Worm (Caenorhabditis elegans) whole organism, young adult: ENCODE data around the gene srg-51.

Experiments used
- C06A6.2 ChIP-seq: fragments of 200-800 bp; sonication (Bioruptor generic); conservative IDR thresholded peaks from 2 replicates; pipeline ENCODE4 v1.3.6; 2022; ENCODE audit warnings: missing genetic modification characterization, missing compliant biosample characterization
- pbrm-1 ChIP-seq: fragments of 200-800 bp; sonication (Bioruptor generic); IDR thresholded peaks from 2 replicates; pipeline ENCODE4 v1.3.6; 2022; ENCODE audit warnings: missing genetic modification reagents, missing genetic modification characterization, missing compliant biosample characterization
- snpc-4 ChIP-seq, 5 experiments: fragments of 150-350 bp in 1 of 5; sonication (generic microtip) in 4 of 5; optimal IDR thresholded peaks; 2 replicates each; lab custom pipeline; 2014 to 2018; ENCODE audit warnings: missing genetic modification characterization in 5 of 5, missing biosample characterization in 3 of 5, antibody characterized with exemption in 2 of 5, mild to moderate bottlenecking in 2 of 5, missing compliant biosample characterization in 2 of 5, missing genotype in 2 of 5, moderate library complexity in 2 of 5, missing genetic modification reagents in 1 of 5
- ztf-3 ChIP-seq: fragments of 200-800 bp; sonication (Bioruptor generic); optimal IDR thresholded peaks from 2 replicates; lab custom pipeline; 2018; ENCODE audit warnings: mild to moderate bottlenecking, missing genetic modification characterization, missing compliant biosample characterization

DNA sequence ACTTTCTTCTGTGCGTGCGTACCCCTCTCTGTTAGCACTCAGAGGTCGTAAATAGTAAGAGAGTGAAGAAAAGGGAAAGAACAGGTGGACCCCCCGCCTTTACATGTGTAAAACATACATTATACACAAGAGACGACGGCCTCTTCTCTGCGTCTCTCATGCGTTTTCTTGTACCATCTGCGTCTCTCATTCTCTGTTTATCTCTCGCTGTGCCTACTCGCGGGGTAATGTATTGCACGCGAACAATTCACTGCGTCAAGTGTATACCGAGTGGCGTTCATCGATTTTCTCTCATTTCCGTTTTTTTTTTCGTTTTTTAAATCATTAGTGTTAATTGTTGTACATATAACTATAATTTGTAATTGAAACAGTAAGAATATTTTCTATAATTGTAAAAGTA lies 33.5 kb downstream of the srg-51 start:
- TF ChIP-seq C06A6.2 (GFP tag; lab: Robert Waterston, UW), result no peak
- TF ChIP-seq pbrm-1 (GFP tag; lab: Robert Waterston, UW), result no peak
- peak; percentile 17 for TF ChIP-seq snpc-4 (GFP tag; optimal IDR thresholded peaks at IDR 0.05; lab: Kevin White, UChicago)
- peak in 3 of 4 experiments; percentile 46 to 87 (median 66) for TF ChIP-seq snpc-4 (tag; optimal IDR thresholded peaks at IDR 0.05; lab: Kevin White, UChicago)
- no peak for TF ChIP-seq ztf-3 (GFP tag; lab: Kevin White, UChicago)
